Fruit fly (Drosophila melanogaster) whole organism, embryonic: Measurements from ENCODE around the gene Piezo.
A peak's percentile ranks its signal among the peaks of the same experiment; 100 is the strongest.

Experiments
- Aef1 ChIP-seq: fragments of 200-800 bp; sonication (Bioruptor generic); IDR thresholded peaks from 3 replicates; pipeline ENCODE4 v1.3.6; 2022; ENCODE audit warnings: missing biosample characterization, missing genetic modification characterization
- Blimp-1 ChIP-seq: fragments of 200-800 bp; sonication (Bioruptor generic); optimal IDR thresholded peaks from 3 replicates; lab custom pipeline; 2018; ENCODE audit warnings: missing biosample characterization, missing genetic modification characterization, mild to moderate bottlenecking, moderate library complexity, missing genetic modification reagents
- CG10209 ChIP-seq: fragments of 200-800 bp; sonication (Bioruptor generic); optimal IDR thresholded peaks from 3 replicates; lab custom pipeline; 2017; ENCODE audit warnings: missing biosample characterization, mild to moderate bottlenecking, missing genetic modification characterization, missing genetic modification reagents
- CG11504 ChIP-seq: fragments of 200-800 bp; sonication (Bioruptor generic); optimal IDR thresholded peaks from 3 replicates; lab custom pipeline; 2019; ENCODE audit warnings: missing biosample characterization, mild to moderate bottlenecking, missing genetic modification characterization, moderate library complexity
- CG11695 ChIP-seq: fragments of 200-800 bp; sonication (Bioruptor generic); IDR thresholded peaks from 3 replicates; pipeline ENCODE4 v1.3.6; 2022; ENCODE audit warnings: missing biosample characterization, missing genetic modification characterization
- CG12942 ChIP-seq: fragments of 200-800 bp; sonication (Bioruptor generic); optimal IDR thresholded peaks from 3 replicates; lab custom pipeline; 2016; ENCODE audit warnings: missing biosample characterization, missing genetic modification characterization
- CG13775 ChIP-seq: fragments of 200-800 bp; sonication (Bioruptor generic); optimal IDR thresholded peaks from 3 replicates; lab custom pipeline; 2017; ENCODE audit warnings: missing biosample characterization, mild to moderate bottlenecking, missing genetic modification characterization
- CG15514 ChIP-seq: fragments of 200-800 bp; sonication (Bioruptor generic); optimal IDR thresholded peaks from 3 replicates; lab custom pipeline; 2017; ENCODE audit warnings: missing biosample characterization, missing genetic modification characterization, mild to moderate bottlenecking, moderate library complexity, missing genetic modification reagents
- CG17612 ChIP-seq: fragments of 200-800 bp; sonication (Bioruptor generic); IDR thresholded peaks from 2 replicates; pipeline ENCODE4 v1.3.6; 2022; ENCODE audit warnings: missing biosample characterization, missing genetic modification characterization
- CG3838 ChIP-seq: fragments of 200-800 bp; sonication (Bioruptor generic); optimal IDR thresholded peaks from 3 replicates; lab custom pipeline; 2016; ENCODE audit warnings: missing biosample characterization, missing genetic modification characterization
- CG3995 ChIP-seq: fragments of 200-800 bp; sonication (Bioruptor generic); optimal IDR thresholded peaks from 3 replicates; lab custom pipeline; 2016; ENCODE audit warnings: missing biosample characterization, missing genetic modification characterization
- CG4730 ChIP-seq: fragments of 200-800 bp; sonication (Bioruptor generic); IDR thresholded peaks from 2 replicates; pipeline ENCODE4 v1.3.6; 2022; ENCODE audit warnings: missing biosample characterization, missing genetic modification characterization
- CG6272 ChIP-seq: fragments of 200-800 bp; sonication (Bioruptor generic); IDR thresholded peaks from 2 replicates; pipeline ENCODE4 v1.3.6; 2022; ENCODE audit warnings: missing biosample characterization, missing genetic modification characterization
- CG7556 ChIP-seq: fragments of 200-800 bp; sonication (Bioruptor generic); optimal IDR thresholded peaks from 2 replicates; lab custom pipeline; 2017; ENCODE audit warnings: missing biosample characterization, mild to moderate bottlenecking, missing genetic modification characterization
- CG8388 ChIP-seq: fragments of 200-800 bp; sonication (Bioruptor generic); optimal IDR thresholded peaks from 2 replicates; lab custom pipeline; 2019; ENCODE audit warnings: missing biosample characterization, mild to moderate bottlenecking, missing genetic modification characterization, moderate library complexity
- Elba2 ChIP-seq: fragments of 200-800 bp; sonication (Bioruptor generic); optimal IDR thresholded peaks from 3 replicates; lab custom pipeline; 2016; ENCODE audit warnings: missing biosample characterization, missing genetic modification characterization
- Fer1 ChIP-seq: fragments of 200-800 bp; sonication (Bioruptor generic); optimal IDR thresholded peaks from 2 replicates; lab custom pipeline; 2017; ENCODE audit warnings: missing biosample characterization, mild to moderate bottlenecking, missing genetic modification characterization
- Gsc ChIP-seq: fragments of 200-800 bp; sonication (Bioruptor generic); IDR thresholded peaks from 2 replicates; pipeline ENCODE4 v1.3.6; 2022; ENCODE audit warnings: missing biosample characterization, missing genetic modification characterization
- HLH3B ChIP-seq: fragments of 200-800 bp; sonication (Bioruptor generic); IDR thresholded peaks from 2 replicates; pipeline ENCODE4 v1.3.6; 2022; ENCODE audit warnings: missing biosample characterization, missing genetic modification characterization
- HLH4C ChIP-seq: fragments of 200-800 bp; sonication (Bioruptor generic); IDR thresholded peaks from 3 replicates; pipeline ENCODE4 v1.3.6; 2022; ENCODE audit warnings: missing biosample characterization, missing genetic modification characterization; ENCODE audit not compliant: partially characterized antibody
- HmgZ ChIP-seq: fragments of 200-800 bp; sonication (Bioruptor generic); optimal IDR thresholded peaks from 2 replicates; lab custom pipeline; 2018; ENCODE audit warnings: missing biosample characterization, mild to moderate bottlenecking, missing genetic modification characterization
- Meics ChIP-seq: fragments of 200-800 bp; sonication (Bioruptor generic); optimal IDR thresholded peaks from 2 replicates; lab custom pipeline; 2017; ENCODE audit warnings: missing biosample characterization, mild to moderate bottlenecking, missing genetic modification characterization
- Nf-YC ChIP-seq: fragments of 200-800 bp; optimal IDR thresholded peaks from 3 replicates; lab custom pipeline; 2019; ENCODE audit warnings: missing biosample characterization, mild to moderate bottlenecking, missing genetic modification characterization, moderate library complexity
- Stat92E ChIP-seq, 3 experiments: fragments of >200 bp in 2 of 3; fragments of 200-800 bp in 1 of 3; sonication (Bioruptor generic) in 1 of 3; optimal IDR thresholded peaks; 2 replicates each; lab custom pipeline; 2017 to 2019; ENCODE audit warnings: missing biosample characterization in 3 of 3, missing genetic modification characterization in 3 of 3, mild to moderate bottlenecking in 1 of 3, moderate library complexity in 1 of 3
- Trl ChIP-seq, 3 experiments: fragments of >200 bp in 2 of 3; fragments of 200-800 bp in 1 of 3; sonication (Bioruptor generic) in 1 of 3; optimal IDR thresholded peaks; 2 replicates in 1 of 3; 3 replicates in 2 of 3; lab custom pipeline; 2016 to 2017; ENCODE audit warnings: missing biosample characterization in 1 of 3, missing genetic modification characterization in 1 of 3
- ap ChIP-seq: fragments of 200-800 bp; sonication (Bioruptor generic); IDR thresholded peaks from 2 replicates; pipeline ENCODE4 v1.3.6; 2022; ENCODE audit warnings: missing biosample characterization, missing genetic modification characterization
- ara ChIP-seq: fragments of 200-800 bp; sonication (Bioruptor generic); IDR thresholded peaks from 2 replicates; pipeline ENCODE4 v1.3.6; 2022; ENCODE audit warnings: missing biosample characterization, missing genetic modification characterization
- ase ChIP-seq: fragments of 200-800 bp; sonication (Bioruptor generic); IDR thresholded peaks from 3 replicates; pipeline ENCODE4 v1.3.6; 2022; ENCODE audit warnings: missing biosample characterization, missing genetic modification characterization
- ash1 ChIP-seq: fragments of 200-800 bp; sonication (Bioruptor generic); optimal IDR thresholded peaks from 2 replicates; lab custom pipeline; 2018; ENCODE audit warnings: missing biosample characterization, mild to moderate bottlenecking, missing genetic modification characterization
- bowl ChIP-seq: fragments of 200-800 bp; sonication (Bioruptor generic); IDR thresholded peaks from 2 replicates; pipeline ENCODE4 v1.3.6; 2022; ENCODE audit warnings: missing biosample characterization, missing genetic modification characterization
- cato ChIP-seq: fragments of 200-800 bp; sonication (Bioruptor generic); optimal IDR thresholded peaks from 2 replicates; lab custom pipeline; 2016; ENCODE audit warnings: missing biosample characterization, missing genetic modification characterization, borderline replicate concordance
- ci ChIP-seq: fragments of 200-800 bp; sonication (Bioruptor generic); IDR thresholded peaks from 3 replicates; pipeline ENCODE4 v1.3.6; 2022; ENCODE audit warnings: missing biosample characterization, missing genetic modification characterization
- danr ChIP-seq: fragments of 200-800 bp; sonication (Bioruptor generic); IDR thresholded peaks from 2 replicates; pipeline ENCODE4 v1.3.6; 2022; ENCODE audit warnings: missing biosample characterization, missing genetic modification characterization
- dm ChIP-seq: fragments of 200-800 bp; sonication (Bioruptor generic); optimal IDR thresholded peaks from 3 replicates; lab custom pipeline; 2016; ENCODE audit warnings: missing biosample characterization, missing genetic modification characterization
- dysf ChIP-seq: fragments of 200-800 bp; sonication (Bioruptor generic); IDR thresholded peaks from 3 replicates; pipeline ENCODE4 v1.3.6; 2022; ENCODE audit warnings: missing biosample characterization, missing genetic modification characterization
- en ChIP-seq: fragments of 200-800 bp; sonication (Bioruptor generic); optimal IDR thresholded peaks from 2 replicates; lab custom pipeline; 2016; ENCODE audit warnings: missing biosample characterization, missing genetic modification characterization
- ftz-f1 ChIP-seq: fragments of 200-800 bp; sonication (Bioruptor generic); optimal IDR thresholded peaks from 2 replicates; lab custom pipeline; 2016; ENCODE audit warnings: missing biosample characterization, missing genetic modification characterization
- fu2 ChIP-seq: fragments of 200-800 bp; sonication (Bioruptor generic); optimal IDR thresholded peaks from 2 replicates; lab custom pipeline; 2016; ENCODE audit warnings: missing biosample characterization, missing genetic modification characterization
- gcm2 ChIP-seq: fragments of 200-800 bp; sonication (Bioruptor generic); optimal IDR thresholded peaks from 2 replicates; lab custom pipeline; 2016; ENCODE audit warnings: missing biosample characterization, missing genetic modification characterization
- lola ChIP-seq, 3 experiments: fragments of >200 bp in 2 of 3; fragments of 200-800 bp in 1 of 3; sonication (Bioruptor generic) in 1 of 3; optimal IDR thresholded peaks; 2 replicates each; lab custom pipeline; 2017 to 2019; ENCODE audit warnings: missing biosample characterization in 3 of 3, missing genetic modification characterization in 3 of 3, mild to moderate bottlenecking in 1 of 3, moderate library complexity in 1 of 3
- odd ChIP-seq: fragments of 200-800 bp; sonication (Bioruptor generic); optimal IDR thresholded peaks from 2 replicates; lab custom pipeline; 2017; ENCODE audit warnings: missing biosample characterization, mild to moderate bottlenecking, missing genetic modification characterization
- p53 ChIP-seq: fragments of 200-800 bp; sonication (Bioruptor generic); optimal IDR thresholded peaks from 2 replicates; lab custom pipeline; 2016; ENCODE audit warnings: missing biosample characterization, missing genetic modification characterization
- pita ChIP-seq: fragments of 200-800 bp; sonication (Bioruptor generic); optimal IDR thresholded peaks from 2 replicates; lab custom pipeline; 2017; ENCODE audit warnings: missing biosample characterization, mild to moderate bottlenecking, missing genetic modification characterization
- pzg ChIP-seq: fragments of 200-800 bp; sonication (Bioruptor generic); optimal IDR thresholded peaks from 3 replicates; lab custom pipeline; 2018; ENCODE audit warnings: missing biosample characterization, mild to moderate bottlenecking, missing genetic modification characterization, moderate library complexity
- row ChIP-seq: fragments of 200-800 bp; sonication (Bioruptor generic); IDR thresholded peaks from 3 replicates; pipeline ENCODE4 v1.3.6; 2022; ENCODE audit warnings: missing biosample characterization, missing genetic modification characterization
- sim ChIP-seq: fragments of 200-800 bp; sonication (Bioruptor generic); IDR thresholded peaks from 2 replicates; pipeline ENCODE4 v1.3.6; 2022; ENCODE audit warnings: missing biosample characterization, missing genetic modification characterization
- sr ChIP-seq: fragments of 200-800 bp; sonication (Bioruptor generic); IDR thresholded peaks from 3 replicates; pipeline ENCODE4 v1.3.6; 2022; ENCODE audit warnings: missing biosample characterization, missing genetic modification characterization
- stwl ChIP-seq: fragments of 200-800 bp; sonication (Bioruptor generic); optimal IDR thresholded peaks from 3 replicates; lab custom pipeline; 2018; ENCODE audit warnings: missing biosample characterization, mild to moderate bottlenecking, missing genetic modification characterization, moderate library complexity
- tll ChIP-seq, 2 experiments: fragments of 200-800 bp in 1 of 2; fragments of >200 bp in 1 of 2; sonication (Bioruptor generic) in 1 of 2; optimal IDR thresholded peaks; 2 replicates each; lab custom pipeline; 2017 to 2019; ENCODE audit warnings: missing biosample characterization in 2 of 2, missing genetic modification characterization in 2 of 2, mild to moderate bottlenecking in 1 of 2, moderate library complexity in 1 of 2
- tx ChIP-seq: fragments of 200-800 bp; sonication (Bioruptor generic); optimal IDR thresholded peaks from 2 replicates; lab custom pipeline; 2016; ENCODE audit warnings: missing biosample characterization, missing genetic modification characterization
- zf30C ChIP-seq: fragments of 200-800 bp; sonication (Bioruptor generic); optimal IDR thresholded peaks from 3 replicates; lab custom pipeline; 2018; ENCODE audit warnings: missing biosample characterization, mild to moderate bottlenecking, missing genetic modification characterization

The Piezo gene

dm6 chr2L:8232389-8232788 lies 69.5 kb downstream of the Piezo start (continued):
- TF ChIP-seq lola (GFP tag; optimal IDR thresholded peaks at IDR 0.05; lab: Kevin White, UChicago) = no peak
- TF ChIP-seq ci = peak; percentile 55; the same call in 1 of the 3 replicates
- no peak for TF ChIP-seq HLH3B (GFP tag; lab: Robert Waterston, UW)
- TF ChIP-seq CG13775 (GFP tag; lab: Kevin White, UChicago) = no peak
- TF ChIP-seq CG3995 (GFP tag; lab: Kevin White, UChicago) = no peak
- no peak for TF ChIP-seq Nf-YC
- TF ChIP-seq CG10209 (GFP tag; lab: Kevin White, UChicago) = no peak
- TF ChIP-seq sr = 0 out of 3 replicates have a peak, but pooled peaks have one; percentile 4
- TF ChIP-seq CG15514 (GFP tag; lab: Kevin White, UChicago) = no peak
- TF ChIP-seq CG17612 = no peak
- no peak for TF ChIP-seq Aef1
- TF ChIP-seq sim (GFP tag; lab: Robert Waterston, UW) = no peak
- TF ChIP-seq pita (GFP tag; lab: Kevin White, UChicago) = no peak
- peak; percentile 16 for TF ChIP-seq CG11504
- TF ChIP-seq Elba2 (GFP tag; lab: Kevin White, UChicago) = no peak
- TF ChIP-seq Trl (optimal IDR thresholded peaks at IDR 0.05; lab: Kevin White, UChicago) = no peak
- no peak for TF ChIP-seq Trl (GFP tag; optimal IDR thresholded peaks at IDR 0.05; lab: Kevin White, UChicago)
- TF ChIP-seq HmgZ (tag; lab: Kevin White, UChicago) = no peak
- TF ChIP-seq CG12942 (GFP tag; lab: Kevin White, UChicago) = no peak
- TF ChIP-seq row = no peak; the same call in 2 of the 3 replicates
- TF ChIP-seq ase (GFP tag; lab: Robert Waterston, UW) = no peak
- no peak for TF ChIP-seq zf30C (GFP tag; lab: Kevin White, UChicago)
- TF ChIP-seq bowl = no peak
- no peak for TF ChIP-seq ap (GFP tag; lab: Robert Waterston, UW)
- TF ChIP-seq en = no peak
- TF ChIP-seq CG3838 (GFP tag; lab: Kevin White, UChicago) = no peak
- no peak for TF ChIP-seq danr (GFP tag; lab: Robert Waterston, UW)
- TF ChIP-seq cato (GFP tag; lab: Kevin White, UChicago) = no peak
- TF ChIP-seq dysf (GFP tag; lab: Robert Waterston, UW) = 0 out of 3 replicates have a peak, but pooled peaks have one; percentile 23
- TF ChIP-seq CG8388 (GFP tag; lab: Kevin White, UChicago) = peak; percentile 4
- no peak for TF ChIP-seq ftz-f1 (GFP tag; lab: Kevin White, UChicago)
- no peak for TF ChIP-seq CG4730
- no peak for TF ChIP-seq fu2 (GFP tag; lab: Kevin White, UChicago)
- no peak for TF ChIP-seq HLH4C
- no peak for TF ChIP-seq CG11695 (GFP tag; lab: Robert Waterston, UW)
- no peak for TF ChIP-seq Stat92E (GFP tag; optimal IDR thresholded peaks at IDR 0.05; lab: Kevin White, UChicago)
- no peak for TF ChIP-seq ash1
- TF ChIP-seq tll (GFP tag; optimal IDR thresholded peaks at IDR 0.05; lab: Kevin White, UChicago) = no peak
- TF ChIP-seq stwl = no peak
- TF ChIP-seq dm (GFP tag; lab: Kevin White, UChicago) = no peak
- no peak for TF ChIP-seq ara (GFP tag; lab: Robert Waterston, UW)
- no peak for TF ChIP-seq pzg (GFP tag; lab: Kevin White, UChicago)
- TF ChIP-seq gcm2 = no peak
- no peak for TF ChIP-seq Fer1
- TF ChIP-seq CG7556 = no peak
- no peak for TF ChIP-seq Gsc (GFP tag; lab: Robert Waterston, UW)
- TF ChIP-seq odd (GFP tag; lab: Kevin White, UChicago) = no peak
- no peak for TF ChIP-seq p53
- TF ChIP-seq Blimp-1 (GFP tag; lab: Kevin White, UChicago) = peak; percentile 3
- TF ChIP-seq tx (GFP tag; lab: Kevin White, UChicago) = no peak
- no peak for TF ChIP-seq CG6272 (GFP tag; lab: Robert Waterston, UW)
- no peak for TF ChIP-seq Meics (GFP tag; lab: Kevin White, UChicago)
